3 fruit fly cellular contexts compared by ENCODE assay signal in genomic region chr2L:16754074-16754473, dm6.
TF ChIP-seq lines count a peak whose summit lies in the region.

TSS of gene yellow-b (plus strand) at chr2L:16754336.

- no peak for TF ChIP-seq CTCF in whole organism, embryonic (GFP tag; optimal IDR thresholded peaks at IDR 0.05; lab: Kevin White, UChicago)

TF ChIP-seq in whole organism, embryonic, 481 proteins besides CTCF, POLR2A, EP300 and RAD21 (continues in another document):
- TF ChIP-seq amos (GFP tag; IDR thresholded peaks at IDR 0.05; lab: Robert Waterston, UW; ENCODE audit: partially characterized antibody), result 0 out of 2 replicates have a peak, but pooled peaks have one; percentile 9
- TF ChIP-seq CG3838 (GFP tag; optimal IDR thresholded peaks at IDR 0.05; lab: Kevin White, UChicago), result no peak
- no peak for TF ChIP-seq Poxn (GFP tag; IDR thresholded peaks at IDR 0.05; lab: Robert Waterston, UW)
- no peak for TF ChIP-seq Awh (GFP tag; IDR thresholded peaks at IDR 0.05; lab: Robert Waterston, UW)
- no peak for TF ChIP-seq sim (GFP tag; IDR thresholded peaks at IDR 0.05; lab: Robert Waterston, UW)
- no peak for TF ChIP-seq Mes4 (GFP tag; optimal IDR thresholded peaks at IDR 0.05; lab: Kevin White, UChicago)
- no peak for TF ChIP-seq CG18262 (tag; optimal IDR thresholded peaks at IDR 0.05; lab: Kevin White, UChicago)
- no peak for TF ChIP-seq MESR4 (GFP tag; optimal IDR thresholded peaks at IDR 0.05; lab: Kevin White, UChicago)
- TF ChIP-seq cad (GFP tag; optimal IDR thresholded peaks at IDR 0.05; lab: Kevin White, UChicago), result no peak
- TF ChIP-seq repo (GFP tag; optimal IDR thresholded peaks at IDR 0.05; lab: Kevin White, UChicago), result no peak
- 0 out of 3 replicates have a peak, but pooled peaks have one; percentile 20 for TF ChIP-seq CG34224 (GFP tag; IDR thresholded peaks at IDR 0.05; lab: Robert Waterston, UW; ENCODE audit: partially characterized antibody)
- no peak for TF ChIP-seq CG3995 (GFP tag; optimal IDR thresholded peaks at IDR 0.05; lab: Kevin White, UChicago)
- TF ChIP-seq tio (GFP tag; optimal IDR thresholded peaks at IDR 0.05; lab: Kevin White, UChicago), result no peak
- TF ChIP-seq sob (GFP tag; IDR thresholded peaks at IDR 0.05; lab: Robert Waterston, UW), result peak; percentile 31; the same call in 1 of the 2 replicates
- TF ChIP-seq H15 (GFP tag; IDR thresholded peaks at IDR 0.05; lab: Robert Waterston, UW), result no peak
- TF ChIP-seq CG18599 (GFP tag; optimal IDR thresholded peaks at IDR 0.05; lab: Kevin White, UChicago), result no peak
- TF ChIP-seq crol (GFP tag; IDR thresholded peaks at IDR 0.05; lab: Robert Waterston, UW), result no peak
- TF ChIP-seq Oaz (GFP tag; IDR thresholded peaks at IDR 0.05; lab: Robert Waterston, UW), result no peak
- TF ChIP-seq CG12769 (tag; optimal IDR thresholded peaks at IDR 0.05; lab: Kevin White, UChicago), result peak; percentile 72
- TF ChIP-seq CG14441 (GFP tag; IDR thresholded peaks at IDR 0.05; lab: Robert Waterston, UW), result no peak
- TF ChIP-seq pzg (GFP tag; optimal IDR thresholded peaks at IDR 0.05; lab: Kevin White, UChicago), result no peak
- TF ChIP-seq CkIIα-i1 (GFP tag; IDR thresholded peaks at IDR 0.05; lab: Robert Waterston, UW), result no peak
- peak; percentile 93 for TF ChIP-seq Blimp-1 (GFP tag; optimal IDR thresholded peaks at IDR 0.05; lab: Kevin White, UChicago)
- TF ChIP-seq CG30431 (GFP tag; optimal IDR thresholded peaks at IDR 0.05; lab: Kevin White, UChicago), result no peak
- peak; percentile 14 to 21 for TF ChIP-seq Trl (optimal IDR thresholded peaks at IDR 0.05; lab: Kevin White, UChicago)
- TF ChIP-seq Trl (GFP tag; optimal IDR thresholded peaks at IDR 0.05; lab: Kevin White, UChicago), result no peak
- TF ChIP-seq chinmo (GFP tag; IDR thresholded peaks at IDR 0.05; lab: Robert Waterston, UW; ENCODE audit: partially characterized antibody), result peak; percentile 69; the same call in 1 of the 4 replicates
- peak; percentile 53 for TF ChIP-seq vvl (GFP tag; IDR thresholded peaks at IDR 0.05; lab: Robert Waterston, UW)
- TF ChIP-seq CG7963 (GFP tag; IDR thresholded peaks at IDR 0.05; lab: Robert Waterston, UW; ENCODE audit: partially characterized antibody), result no peak
- TF ChIP-seq Hsf (GFP tag; optimal IDR thresholded peaks at IDR 0.05; lab: Kevin White, UChicago), result no peak

TF ChIP-seq in whole organism, prepupa, 60 proteins besides CTCF, POLR2A, EP300 and RAD21:
- TF ChIP-seq acj6 (GFP tag; optimal IDR thresholded peaks at IDR 0.05; lab: Kevin White, UChicago), result no peak
- peak; percentile 28; the same call in 1 of the 2 replicates for TF ChIP-seq CG15336 (GFP tag; IDR thresholded peaks at IDR 0.05; lab: Robert Waterston, UW)
TF ChIP-seq in whole organism, prepupa: peak in this region for 1.

TF ChIP-seq in whole organism, wandering third instar larva, 38 proteins besides CTCF, POLR2A, EP300 and RAD21:
- TF ChIP-seq Dfd (GFP tag; optimal IDR thresholded peaks at IDR 0.05; lab: Kevin White, UChicago), result no peak
- no peak for TF ChIP-seq N (GFP tag; optimal IDR thresholded peaks at IDR 0.05; lab: Kevin White, UChicago)
- TF ChIP-seq Dif (GFP tag; optimal IDR thresholded peaks at IDR 0.05; lab: Kevin White, UChicago; ENCODE audit: partially characterized antibody), result peak; percentile 52

Comparison
In these comparisons a context has a peak if more than half of its experiments do, and no peak if none do; other contexts are left out.
1. Of the 7 proteins assayed by ChIP-seq in both whole organism, embryonic and whole organism, prepupa: peak only in whole organism, embryonic: Blimp-1; only in whole organism, prepupa: none; in both: none; in neither: 6.